Fruit fly (Drosophila melanogaster) whole organism, embryonic: ENCODE measurements around the gene Vm32E.

ENCODE experiments used
- CG10209 ChIP-seq: fragments of 200-800 bp; sonication (Bioruptor generic); optimal IDR thresholded peaks from 3 replicates; lab custom pipeline; 2017; ENCODE audit warnings: missing biosample characterization, mild to moderate bottlenecking, missing genetic modification characterization, missing genetic modification reagents
- CG11247 ChIP-seq: fragments of 200-800 bp; sonication (Bioruptor generic); IDR thresholded peaks from 2 replicates; pipeline ENCODE4 v1.3.6; 2022; ENCODE audit warnings: missing biosample characterization, missing genetic modification characterization
- CG11695 ChIP-seq: fragments of 200-800 bp; sonication (Bioruptor generic); IDR thresholded peaks from 3 replicates; pipeline ENCODE4 v1.3.6; 2022; ENCODE audit warnings: missing biosample characterization, missing genetic modification characterization
- CG11696 ChIP-seq: fragments of 200-800 bp; sonication (Bioruptor generic); IDR thresholded peaks from 2 replicates; pipeline ENCODE4 v1.3.6; 2022; ENCODE audit warnings: missing biosample characterization, missing genetic modification characterization
- CG13775 ChIP-seq: fragments of 200-800 bp; sonication (Bioruptor generic); optimal IDR thresholded peaks from 3 replicates; lab custom pipeline; 2017; ENCODE audit warnings: missing biosample characterization, mild to moderate bottlenecking, missing genetic modification characterization
- CG14710 ChIP-seq: fragments of 200-800 bp; sonication (Bioruptor generic); optimal IDR thresholded peaks from 3 replicates; lab custom pipeline; 2019; ENCODE audit warnings: missing biosample characterization, mild to moderate bottlenecking, missing genetic modification characterization, moderate library complexity
- CG17361 ChIP-seq: fragments of 200-800 bp; sonication (Bioruptor generic); IDR thresholded peaks from 3 replicates; pipeline ENCODE4 v1.3.6; 2022; ENCODE audit warnings: missing biosample characterization, missing genetic modification characterization
- CG18262 ChIP-seq: fragments of 200-800 bp; optimal IDR thresholded peaks from 3 replicates; lab custom pipeline; 2019; ENCODE audit warnings: missing biosample characterization, mild to moderate bottlenecking, missing genetic modification characterization, moderate library complexity
- CG1832 ChIP-seq: fragments of 200-800 bp; sonication (Bioruptor generic); optimal IDR thresholded peaks from 2 replicates; lab custom pipeline; 2017; ENCODE audit warnings: missing biosample characterization, mild to moderate bottlenecking, missing genetic modification characterization, inconsistent platforms
- CG2889 ChIP-seq: fragments of 200-800 bp; sonication (Bioruptor generic); IDR thresholded peaks from 3 replicates; pipeline ENCODE4 v1.3.6; 2022; ENCODE audit warnings: missing biosample characterization, missing genetic modification characterization
- CG3065 ChIP-seq: fragments of 200-800 bp; sonication (Bioruptor generic); optimal IDR thresholded peaks from 2 replicates; lab custom pipeline; 2016; ENCODE audit warnings: missing biosample characterization, missing genetic modification characterization
- CG33213 ChIP-seq: fragments of 200-800 bp; sonication (Bioruptor generic); optimal IDR thresholded peaks from 3 replicates; lab custom pipeline; 2016; ENCODE audit warnings: missing biosample characterization, missing genetic modification characterization
- CG4707 ChIP-seq: fragments of 200-800 bp; sonication (Bioruptor generic); optimal IDR thresholded peaks from 2 replicates; lab custom pipeline; 2018; ENCODE audit warnings: missing biosample characterization, mild to moderate bottlenecking, missing genetic modification characterization, moderate library complexity
- CG6175 ChIP-seq: fragments of 200-800 bp; sonication (Bioruptor generic); IDR thresholded peaks from 3 replicates; pipeline ENCODE4 v1.3.6; 2022; ENCODE audit warnings: missing biosample characterization, missing genetic modification characterization
- CG6254 ChIP-seq: fragments of 200-800 bp; sonication (Bioruptor generic); optimal IDR thresholded peaks from 3 replicates; lab custom pipeline; 2017; ENCODE audit warnings: mild to moderate bottlenecking, missing biosample characterization, missing genetic modification reagents, missing genetic modification characterization
- CG9215 ChIP-seq: fragments of 200-800 bp; sonication (Bioruptor generic); IDR thresholded peaks from 2 replicates; pipeline ENCODE4 v1.3.6; 2022; ENCODE audit warnings: missing biosample characterization, missing genetic modification characterization
- CG9797 ChIP-seq: fragments of 200-800 bp; sonication (Bioruptor generic); optimal IDR thresholded peaks from 3 replicates; lab custom pipeline; 2018; ENCODE audit warnings: missing biosample characterization, mild to moderate bottlenecking, missing genetic modification characterization
- D ChIP-seq, 2 experiments: fragments of 200-800 bp in 1 of 2; fragments of >200 bp in 1 of 2; sonication (Bioruptor generic) in 1 of 2; optimal IDR thresholded peaks; 2 replicates in 1 of 2; 3 replicates in 1 of 2; lab custom pipeline; 2017; ENCODE audit warnings: mild to moderate bottlenecking in 1 of 2, missing biosample characterization in 1 of 2, missing genetic modification characterization in 1 of 2, missing genetic modification reagents in 1 of 2
- Dfd ChIP-seq, 2 experiments: fragments of >200 bp; optimal IDR thresholded peaks; 2 replicates each; lab custom pipeline; 2017; ENCODE audit warnings: missing biosample characterization in 2 of 2, missing genetic modification characterization in 2 of 2
- Dip2 ChIP-seq: fragments of 200-800 bp; sonication (Bioruptor generic); IDR thresholded peaks from 2 replicates; pipeline ENCODE4 v1.3.6; 2022; ENCODE audit warnings: missing biosample characterization, missing genetic modification characterization
- Hey ChIP-seq: fragments of 200-800 bp; sonication (Bioruptor generic); optimal IDR thresholded peaks from 3 replicates; lab custom pipeline; 2018; ENCODE audit warnings: missing biosample characterization, mild to moderate bottlenecking, missing genetic modification characterization
- Hr3 ChIP-seq: fragments of 200-800 bp; sonication (Bioruptor generic); optimal IDR thresholded peaks from 3 replicates; lab custom pipeline; 2016; ENCODE audit warnings: missing biosample characterization, missing genetic modification characterization
- Lpt ChIP-seq: fragments of >200 bp; optimal IDR thresholded peaks from 2 replicates; lab custom pipeline; 2018; ENCODE audit warnings: missing biosample characterization, missing genetic modification characterization
- MBD-R2 ChIP-seq: fragments of 200-800 bp; sonication (Bioruptor generic); IDR thresholded peaks from 2 replicates; pipeline ENCODE4 v1.3.6; 2022; ENCODE audit warnings: missing biosample characterization, missing genetic modification characterization
- Meics ChIP-seq: fragments of 200-800 bp; sonication (Bioruptor generic); optimal IDR thresholded peaks from 2 replicates; lab custom pipeline; 2017; ENCODE audit warnings: missing biosample characterization, mild to moderate bottlenecking, missing genetic modification characterization
- Nf-YB ChIP-seq: fragments of 200-800 bp; sonication (Bioruptor generic); optimal IDR thresholded peaks from 3 replicates; lab custom pipeline; 2019; ENCODE audit warnings: missing biosample characterization, mild to moderate bottlenecking, missing genetic modification characterization, moderate library complexity
- Nf-YC ChIP-seq: fragments of 200-800 bp; optimal IDR thresholded peaks from 3 replicates; lab custom pipeline; 2019; ENCODE audit warnings: missing biosample characterization, mild to moderate bottlenecking, missing genetic modification characterization, moderate library complexity
- Sox100B ChIP-seq: fragments of 200-800 bp; sonication (Bioruptor generic); optimal IDR thresholded peaks from 3 replicates; lab custom pipeline; 2018; ENCODE audit warnings: missing biosample characterization, mild to moderate bottlenecking, missing genetic modification characterization
- Xrp1 ChIP-seq: fragments of 200-800 bp; sonication (Bioruptor generic); IDR thresholded peaks from 2 replicates; pipeline ENCODE4 v1.3.6; 2022; ENCODE audit warnings: missing biosample characterization, missing genetic modification characterization
- amos ChIP-seq: fragments of 200-800 bp; sonication (Bioruptor generic); IDR thresholded peaks from 2 replicates; pipeline ENCODE4 v1.3.6; 2022; ENCODE audit warnings: missing biosample characterization, missing genetic modification characterization; ENCODE audit not compliant: partially characterized antibody
- az2 ChIP-seq: fragments of 200-800 bp; sonication (Bioruptor generic); optimal IDR thresholded peaks from 3 replicates; lab custom pipeline; 2016; ENCODE audit warnings: missing biosample characterization, missing genetic modification characterization
- bsh ChIP-seq, 2 experiments: fragments of 200-800 bp; sonication (Bioruptor generic); optimal IDR thresholded peaks; 2 replicates each; lab custom pipeline; 2017 to 2018; ENCODE audit warnings: mild to moderate bottlenecking in 2 of 2, missing biosample characterization in 2 of 2, missing genetic modification characterization in 2 of 2, moderate library complexity in 1 of 2
- crp ChIP-seq, 2 experiments: fragments of 200-800 bp; sonication (Bioruptor generic); optimal IDR thresholded peaks; 2 replicates in 1 of 2; 3 replicates in 1 of 2; lab custom pipeline; 2017; ENCODE audit warnings: missing biosample characterization in 2 of 2, missing genetic modification characterization in 2 of 2, mild to moderate bottlenecking in 1 of 2, moderate library complexity in 1 of 2
- danr ChIP-seq: fragments of 200-800 bp; sonication (Bioruptor generic); IDR thresholded peaks from 2 replicates; pipeline ENCODE4 v1.3.6; 2022; ENCODE audit warnings: missing biosample characterization, missing genetic modification characterization
- ewg ChIP-seq: fragments of 200-800 bp; sonication (Bioruptor generic); optimal IDR thresholded peaks from 3 replicates; lab custom pipeline; 2017; ENCODE audit warnings: mild to moderate bottlenecking, missing biosample characterization, missing genetic modification reagents, missing genetic modification characterization
- gcm ChIP-seq: fragments of 200-800 bp; sonication (Bioruptor generic); optimal IDR thresholded peaks from 2 replicates; lab custom pipeline; 2019; ENCODE audit warnings: missing biosample characterization, mild to moderate bottlenecking, missing genetic modification characterization, moderate library complexity
- gt ChIP-seq: fragments of 200-800 bp; sonication (Bioruptor generic); IDR thresholded peaks from 2 replicates; pipeline ENCODE4 v1.3.6; 2022; ENCODE audit warnings: missing biosample characterization, missing genetic modification characterization
- jumu ChIP-seq: fragments of 200-800 bp; sonication (Bioruptor generic); optimal IDR thresholded peaks from 3 replicates; lab custom pipeline; 2016; ENCODE audit warnings: missing biosample characterization, missing genetic modification characterization
- kay ChIP-seq: fragments of 200-800 bp; sonication (Bioruptor generic); optimal IDR thresholded peaks from 2 replicates; lab custom pipeline; 2016; ENCODE audit warnings: missing biosample characterization, missing genetic modification characterization
- ken ChIP-seq: fragments of 200-800 bp; sonication (Bioruptor generic); IDR thresholded peaks from 3 replicates; pipeline ENCODE4 v1.3.6; 2022; ENCODE audit warnings: missing biosample characterization, missing genetic modification characterization
- odd ChIP-seq: fragments of 200-800 bp; sonication (Bioruptor generic); optimal IDR thresholded peaks from 2 replicates; lab custom pipeline; 2017; ENCODE audit warnings: missing biosample characterization, mild to moderate bottlenecking, missing genetic modification characterization
- pan ChIP-seq, 4 experiments: fragments of >200 bp in 3 of 4; fragments of 200-800 bp in 1 of 4; sonication (Bioruptor generic) in 1 of 4; optimal IDR thresholded peaks in 3 of 4; IDR thresholded peaks in 1 of 4; 2 replicates each; pipeline versions ENCODE4 v1.3.6 to Lab custom; 2017 to 2022; ENCODE audit warnings: missing biosample characterization in 2 of 4, missing genetic modification characterization in 2 of 4, mixed read lengths in 1 of 4
- pzg ChIP-seq: fragments of 200-800 bp; sonication (Bioruptor generic); optimal IDR thresholded peaks from 3 replicates; lab custom pipeline; 2018; ENCODE audit warnings: missing biosample characterization, mild to moderate bottlenecking, missing genetic modification characterization, moderate library complexity
- sim ChIP-seq: fragments of 200-800 bp; sonication (Bioruptor generic); IDR thresholded peaks from 2 replicates; pipeline ENCODE4 v1.3.6; 2022; ENCODE audit warnings: missing biosample characterization, missing genetic modification characterization
- slp2 ChIP-seq: fragments of 200-800 bp; sonication (Bioruptor generic); optimal IDR thresholded peaks from 2 replicates; lab custom pipeline; 2016; ENCODE audit warnings: missing biosample characterization, missing genetic modification characterization
- sqz ChIP-seq: fragments of 200-800 bp; sonication (Bioruptor generic); optimal IDR thresholded peaks from 3 replicates; lab custom pipeline; 2018; ENCODE audit warnings: missing biosample characterization, mild to moderate bottlenecking, missing genetic modification characterization
- tx ChIP-seq: fragments of 200-800 bp; sonication (Bioruptor generic); optimal IDR thresholded peaks from 2 replicates; lab custom pipeline; 2016; ENCODE audit warnings: missing biosample characterization, missing genetic modification characterization
- yki ChIP-seq: fragments of >200 bp; optimal IDR thresholded peaks from 3 replicates; lab custom pipeline; 2018
- zen ChIP-seq: fragments of 200-800 bp; sonication (Bioruptor generic); optimal IDR thresholded peaks from 3 replicates; lab custom pipeline; 2018; ENCODE audit warnings: missing biosample characterization, mild to moderate bottlenecking, missing genetic modification characterization, moderate library complexity
- zfh2 ChIP-seq: fragments of 200-800 bp; sonication (Bioruptor generic); optimal IDR thresholded peaks from 2 replicates; lab custom pipeline; 2016; ENCODE audit warnings: missing biosample characterization, missing genetic modification characterization

The Vm32E gene

dm6 chr2L:11192691-11193090 lies 21.2 kb upstream of the Vm32E start:
- peak; percentile 55 for TF ChIP-seq CG14710 (tag; lab: Kevin White, UChicago)
- peak; percentile 20 for TF ChIP-seq CG3065 (GFP tag; lab: Kevin White, UChicago)
- TF ChIP-seq sim (GFP tag; lab: Robert Waterston, UW): no peak
- no peak for TF ChIP-seq CG33213 (GFP tag; lab: Kevin White, UChicago)
- TF ChIP-seq Dfd (GFP tag; optimal IDR thresholded peaks at IDR 0.05; lab: Kevin White, UChicago): no peak
- TF ChIP-seq CG2889 (GFP tag; lab: Robert Waterston, UW): 0 out of 3 replicates have a peak, but pooled peaks have one; percentile 13
- peak; percentile 57 for TF ChIP-seq CG17361 (GFP tag; lab: Robert Waterston, UW)
- peak; percentile 23 for TF ChIP-seq Sox100B (GFP tag; lab: Kevin White, UChicago)
- TF ChIP-seq kay: peak; percentile 23
- TF ChIP-seq gt (GFP tag; lab: Robert Waterston, UW): peak; percentile 59
- no peak for TF ChIP-seq Hey (tag; lab: Kevin White, UChicago)
- TF ChIP-seq CG1832 (GFP tag; lab: Kevin White, UChicago): no peak
- peak; percentile 78 for TF ChIP-seq az2 (GFP tag; lab: Kevin White, UChicago)
- TF ChIP-seq Nf-YB (GFP tag; lab: Kevin White, UChicago): peak; percentile 32
- no peak for TF ChIP-seq pzg (GFP tag; lab: Kevin White, UChicago)
- TF ChIP-seq danr (GFP tag; lab: Robert Waterston, UW): no peak
- no peak for TF ChIP-seq crp (GFP tag; optimal IDR thresholded peaks at IDR 0.05; lab: Kevin White, UChicago)
- no peak for TF ChIP-seq amos
- no peak for TF ChIP-seq CG9215 (GFP tag; lab: Robert Waterston, UW)
- no peak for TF ChIP-seq sqz
- TF ChIP-seq CG11695: no peak
- peak; percentile 46 for TF ChIP-seq tx
- peak; percentile 67 for TF ChIP-seq slp2 (GFP tag; lab: Kevin White, UChicago)
- TF ChIP-seq CG13775 (GFP tag; lab: Kevin White, UChicago): peak; percentile 32
- no peak for TF ChIP-seq D (optimal IDR thresholded peaks at IDR 0.05; lab: Kevin White, UChicago)
- TF ChIP-seq D (GFP tag; optimal IDR thresholded peaks at IDR 0.05; lab: Kevin White, UChicago): peak; percentile 43
- TF ChIP-seq CG11247: no peak
- no peak for TF ChIP-seq CG6175
- no peak for TF ChIP-seq odd (GFP tag; lab: Kevin White, UChicago)
- peak; percentile 27 for TF ChIP-seq zen (tag; lab: Kevin White, UChicago)
- TF ChIP-seq Lpt (GFP tag; lab: Kevin White, UChicago): no peak
- TF ChIP-seq pan (optimal IDR thresholded peaks at IDR 0.05; lab: Kevin White, UChicago): no peak
- peak in 1 of 2 experiments; percentile 60 for TF ChIP-seq pan (GFP tag; optimal IDR thresholded peaks at IDR 0.05 in 1 of 2, IDR thresholded peaks at IDR 0.05 in 1 of 2)
- TF ChIP-seq Dip2 (GFP tag; lab: Robert Waterston, UW): no peak
- peak; percentile 67 for TF ChIP-seq CG4707
- TF ChIP-seq jumu (GFP tag; lab: Kevin White, UChicago): no peak
- TF ChIP-seq Xrp1 (GFP tag; lab: Robert Waterston, UW): peak; percentile 87
- peak; percentile 63; the same call in 2 of the 3 replicates for TF ChIP-seq ken (GFP tag; lab: Robert Waterston, UW)
- TF ChIP-seq CG18262: peak; percentile 72
- peak; percentile 52 for TF ChIP-seq Hr3
- TF ChIP-seq gcm: peak; percentile 54
- TF ChIP-seq ewg (GFP tag; lab: Kevin White, UChicago): peak; percentile 67
- peak in 1 of 2 experiments; percentile 91 for TF ChIP-seq bsh (GFP tag; optimal IDR thresholded peaks at IDR 0.05; lab: Kevin White, UChicago)
- no peak for TF ChIP-seq yki
- no peak for TF ChIP-seq zfh2 (GFP tag; lab: Kevin White, UChicago)
- TF ChIP-seq CG6254 (GFP tag; lab: Kevin White, UChicago): peak; percentile 20
- TF ChIP-seq CG10209: peak; percentile 51
- no peak for TF ChIP-seq CG9797 (GFP tag; lab: Kevin White, UChicago)
- no peak for TF ChIP-seq Meics (GFP tag; lab: Kevin White, UChicago)
- TF ChIP-seq Nf-YC (tag; lab: Kevin White, UChicago): no peak
- peak; percentile 17; the same call in 1 of the 2 replicates for TF ChIP-seq CG11696 (GFP tag; lab: Robert Waterston, UW)
- TF ChIP-seq MBD-R2 (GFP tag; lab: Robert Waterston, UW): no peak
